Worm (Caenorhabditis elegans): ENCODE results near the gene Y56A3A.33.

ce11 chrIII:11980743-11981142 lies 22.0 kb downstream of the Y56A3A.33 start:
- TF ChIP-seq ama-1 (optimal IDR thresholded peaks at IDR 0.05), result no peak
- no peak for TF ChIP-seq scrt-1 (GFP tag; IDR thresholded peaks at IDR 0.05)
- TF ChIP-seq aly-1 (tag; optimal IDR thresholded peaks at IDR 0.05), result no peak
- TF ChIP-seq flt-1 (GFP tag; IDR thresholded peaks at IDR 0.05), result no peak
- TF ChIP-seq tbx-37 (GFP tag; conservative IDR thresholded peaks at IDR 0.05), result no peak
- no peak for TF ChIP-seq ceh-36 (tag; optimal IDR thresholded peaks at IDR 0.05)
- TF ChIP-seq pes-1 (GFP tag; IDR thresholded peaks at IDR 0.05), result no peak
- TF ChIP-seq tra-4 (tag; optimal IDR thresholded peaks at IDR 0.05), result no peak
- no peak for TF ChIP-seq sea-1 (GFP tag; conservative IDR thresholded peaks at IDR 0.05)
- no peak for TF ChIP-seq ceh-13 (GFP tag; optimal IDR thresholded peaks at IDR 0.05)
- TF ChIP-seq F13C5.2 (tag; optimal IDR thresholded peaks at IDR 0.05), result no peak
